Worm (Caenorhabditis elegans) whole organism, midembryonic: Measurements from ENCODE around the gene F12A10.9.

Source experiments
- flt-1 ChIP-seq: fragments of 200-800 bp; sonication (Bioruptor generic); IDR thresholded peaks from 2 replicates; pipeline ENCODE4 v1.3.6; 2022; ENCODE audit warnings: missing genetic modification characterization, missing compliant biosample characterization
- tab-1 ChIP-seq: fragments of 200-800 bp; sonication (Bioruptor generic); IDR thresholded peaks from 2 replicates; pipeline ENCODE4 v1.3.6; 2022; ENCODE audit warnings: missing genetic modification characterization, missing compliant biosample characterization

DNA sequence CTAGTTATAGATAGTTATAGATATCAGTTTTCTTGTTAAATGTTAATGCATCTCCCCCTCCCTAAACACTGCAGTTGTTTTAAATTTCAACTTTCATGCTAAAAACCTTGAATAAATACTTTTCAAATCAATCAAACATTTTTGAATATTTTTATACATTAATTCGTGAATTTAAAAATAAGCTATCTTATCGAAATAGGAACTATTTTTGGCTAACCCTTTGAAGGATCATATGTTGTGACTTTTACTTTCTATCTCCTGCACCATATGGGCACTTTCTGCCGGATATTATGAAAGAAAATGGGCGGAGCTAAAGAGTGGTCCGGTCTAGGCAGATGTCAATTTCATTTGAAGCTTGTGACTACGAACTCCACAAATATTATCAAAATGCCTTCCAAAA, 24.1 kb downstream of the F12A10.9 start, which contains the start of gene ZK177.11:
- TF ChIP-seq flt-1 (GFP tag; lab: Robert Waterston, UW) (no peak), tab-1 (GFP tag; lab: Robert Waterston, UW) (no peak)
